Worm (Caenorhabditis elegans) whole organism, L3 larva: ENCODE results near the gene srh-187.
A peak's percentile ranks its signal among the peaks of the same experiment; 100 is the strongest.

Source experiments
- R02D3.7 ChIP-seq: fragments of 150-350 bp; optimal IDR thresholded peaks from 2 replicates; lab custom pipeline; 2014; ENCODE audit warnings: missing biosample characterization, missing genetic modification characterization
- ZK546.5 ChIP-seq: sonication (generic microtip); optimal IDR thresholded peaks from 2 replicates; lab custom pipeline; 2017; ENCODE audit warnings: missing biosample characterization, missing genetic modification characterization
- aly-2 ChIP-seq: fragments of 150-350 bp; optimal IDR thresholded peaks from 2 replicates; lab custom pipeline; 2014; ENCODE audit warnings: missing biosample characterization, missing genetic modification characterization
- ama-1 ChIP-seq: fragments of 150-350 bp; optimal IDR thresholded peaks from 2 replicates; lab custom pipeline; 2018
- ceh-28 ChIP-seq: fragments of 150-350 bp; optimal IDR thresholded peaks from 2 replicates; lab custom pipeline; 2014; ENCODE audit warnings: missing biosample characterization, missing genetic modification reagents, missing genetic modification characterization
- ceh-9 ChIP-seq: sonication (generic microtip); optimal IDR thresholded peaks from 2 replicates; lab custom pipeline; 2018; ENCODE audit warnings: missing biosample characterization, missing genetic modification characterization
- daf-12 ChIP-seq: fragments of 150-350 bp; optimal IDR thresholded peaks from 2 replicates; lab custom pipeline; 2014; ENCODE audit warnings: missing biosample characterization, missing genetic modification reagents, missing genetic modification characterization
- egl-27 ChIP-seq: sonication (generic microtip); optimal IDR thresholded peaks from 4 replicates; lab custom pipeline; 2017; ENCODE audit warnings: missing biosample characterization, missing genetic modification reagents, missing genetic modification characterization
- egl-5 ChIP-seq: fragments of 150-350 bp; optimal IDR thresholded peaks from 2 replicates; lab custom pipeline; 2017; ENCODE audit warnings: missing biosample characterization, missing genetic modification reagents, missing genetic modification characterization, inconsistent platforms
- elt-1 ChIP-seq: fragments of 150-350 bp; optimal IDR thresholded peaks from 2 replicates; lab custom pipeline; 2014; ENCODE audit warnings: missing biosample characterization, missing genetic modification characterization
- elt-2 ChIP-seq: sonication (generic microtip); optimal IDR thresholded peaks from 2 replicates; lab custom pipeline; 2016; ENCODE audit warnings: missing genetic modification reagents, mild to moderate bottlenecking, missing genetic modification characterization, missing compliant biosample characterization
- elt-3 ChIP-seq, 3 experiments: fragments of 150-350 bp in 1 of 3; sonication (generic microtip) in 2 of 3; optimal IDR thresholded peaks; 2 replicates in 2 of 3; 4 replicates in 1 of 3; lab custom pipeline; 2014 to 2017; ENCODE audit warnings: missing biosample characterization in 3 of 3, missing genetic modification characterization in 3 of 3
- eor-1 ChIP-seq, 2 experiments: fragments of 150-350 bp; optimal IDR thresholded peaks; 2 replicates each; lab custom pipeline; 2014 to 2018; ENCODE audit warnings: missing biosample characterization in 2 of 2, missing genetic modification characterization in 2 of 2
- fkh-10 ChIP-seq: sonication (generic microtip); optimal IDR thresholded peaks from 2 replicates; lab custom pipeline; 2017; ENCODE audit warnings: missing biosample characterization, missing genetic modification reagents, missing genetic modification characterization
- fkh-2 ChIP-seq: fragments of 150-350 bp; optimal IDR thresholded peaks from 2 replicates; lab custom pipeline; 2014; ENCODE audit warnings: missing biosample characterization, missing genetic modification reagents, missing genetic modification characterization
- hmg-11 ChIP-seq: sonication (generic microtip); optimal IDR thresholded peaks from 2 replicates; lab custom pipeline; 2016; ENCODE audit warnings: missing genetic modification characterization, missing compliant biosample characterization
- lin-15B ChIP-seq: fragments of 150-350 bp; optimal IDR thresholded peaks from 2 replicates; lab custom pipeline; 2014; ENCODE audit warnings: missing biosample characterization, missing genetic modification characterization
- lin-39 ChIP-seq: fragments of 150-350 bp; optimal IDR thresholded peaks from 2 replicates; lab custom pipeline; 2018; ENCODE audit warnings: missing biosample characterization, missing genetic modification reagents, missing genetic modification characterization
- mdl-1 ChIP-seq: fragments of 150-350 bp; optimal IDR thresholded peaks from 2 replicates; lab custom pipeline; 2014; ENCODE audit warnings: missing biosample characterization, missing genetic modification characterization
- mml-1 ChIP-seq: fragments of 150-350 bp; sonication (generic microtip); optimal IDR thresholded peaks from 3 replicates; lab custom pipeline; 2014; ENCODE audit warnings: missing biosample characterization, missing genetic modification characterization
- nhr-11 ChIP-seq: fragments of 150-350 bp; optimal IDR thresholded peaks from 2 replicates; lab custom pipeline; 2014; ENCODE audit warnings: missing biosample characterization, missing genetic modification characterization
- nhr-12 ChIP-seq: fragments of 150-350 bp; optimal IDR thresholded peaks from 2 replicates; lab custom pipeline; 2014; ENCODE audit warnings: missing biosample characterization, missing genetic modification characterization
- nhr-23 ChIP-seq: fragments of 150-350 bp; optimal IDR thresholded peaks from 2 replicates; lab custom pipeline; 2014; ENCODE audit warnings: missing biosample characterization, missing genetic modification reagents, missing genetic modification characterization
- nhr-25 ChIP-seq: sonication (generic microtip); optimal IDR thresholded peaks from 2 replicates; lab custom pipeline; 2017; ENCODE audit warnings: missing biosample characterization, missing genetic modification characterization
- nhr-28 ChIP-seq: fragments of 150-350 bp; optimal IDR thresholded peaks from 2 replicates; lab custom pipeline; 2014; ENCODE audit warnings: missing biosample characterization, missing genetic modification characterization
- nhr-76 ChIP-seq: fragments of 150-350 bp; sonication (generic microtip); optimal IDR thresholded peaks from 5 replicates; lab custom pipeline; 2014; ENCODE audit warnings: missing biosample characterization, missing genetic modification characterization
- nhr-77 ChIP-seq: fragments of 150-350 bp; optimal IDR thresholded peaks from 2 replicates; lab custom pipeline; 2014; ENCODE audit warnings: missing biosample characterization, missing genetic modification characterization
- pha-4 ChIP-seq: fragments of 150-350 bp; optimal IDR thresholded peaks from 2 replicates; lab custom pipeline; 2014; ENCODE audit warnings: missing biosample characterization, missing genetic modification reagents, missing genetic modification characterization
- pqm-1 ChIP-seq: fragments of 150-350 bp; optimal IDR thresholded peaks from 2 replicates; lab custom pipeline; 2017; ENCODE audit warnings: missing biosample characterization, missing genetic modification characterization, inconsistent platforms
- sea-2 ChIP-seq: fragments of 150-350 bp; sonication (generic microtip); optimal IDR thresholded peaks from 4 replicates; lab custom pipeline; 2014; ENCODE audit warnings: missing biosample characterization, missing genetic modification reagents, missing genetic modification characterization
- skn-1 ChIP-seq: fragments of 150-350 bp; optimal IDR thresholded peaks from 2 replicates; lab custom pipeline; 2014; ENCODE audit warnings: missing biosample characterization, missing genetic modification characterization
- snpc-4 ChIP-seq: fragments of 150-350 bp; optimal IDR thresholded peaks from 2 replicates; lab custom pipeline; 2014; ENCODE audit warnings: missing biosample characterization, missing genetic modification characterization
- unc-39 ChIP-seq: sonication (generic microtip); optimal IDR thresholded peaks from 4 replicates; lab custom pipeline; 2017; ENCODE audit warnings: missing biosample characterization, missing genetic modification characterization
- unc-62 ChIP-seq: fragments of 150-350 bp; sonication (generic microtip); optimal IDR thresholded peaks from 4 replicates; lab custom pipeline; 2014; ENCODE audit warnings: missing biosample characterization, missing genetic modification reagents, missing genetic modification characterization
- ztf-11 ChIP-seq: fragments of 150-350 bp; optimal IDR thresholded peaks from 2 replicates; lab custom pipeline; 2014; ENCODE audit warnings: missing biosample characterization, missing genetic modification characterization
- ztf-4 ChIP-seq: fragments of 150-350 bp; optimal IDR thresholded peaks from 2 replicates; lab custom pipeline; 2014; ENCODE audit warnings: missing biosample characterization, missing genetic modification characterization

srh-187 gene

ce11 chrV:7339831-7340230 lies at the start of gene srh-187:
Gene srh-187 (minus strand): TSS chrV:7339931.
- TF ChIP-seq skn-1 (tag; lab: Kevin White, UChicago) (no peak), nhr-25 (tag; lab: Kevin White, UChicago) (no peak), eor-1 (tag; optimal IDR thresholded peaks at IDR 0.05; lab: Kevin White, UChicago) (no peak), ztf-11 (tag; lab: Kevin White, UChicago) (no peak), nhr-11 (no peak)
- TF ChIP-seq, all 47 proteins: peak for 0

- TF ChIP-seq ceh-28 (tag; lab: Kevin White, UChicago) (no peak), fkh-10 (GFP tag; lab: Kevin White, UChicago) (no peak), elt-2 (tag; lab: Kevin White, UChicago) (no peak), R02D3.7 (tag; lab: Kevin White, UChicago) (no peak), egl-5 (no peak), nhr-76 (tag; lab: Kevin White, UChicago) (no peak), mml-1 (no peak), aly-2 (tag; lab: Kevin White, UChicago) (no peak), ceh-9 (no peak), snpc-4 (tag; lab: Kevin White, UChicago) (no peak), lin-39 (tag; lab: Kevin White, UChicago) (no peak), unc-62 (no peak), elt-3 (tag; optimal IDR thresholded peaks at IDR 0.05; lab: Kevin White, UChicago) (no peak), ZK546.5 (no peak), elt-1 (tag; lab: Kevin White, UChicago) (no peak), nhr-77 (tag; lab: Kevin White, UChicago) (no peak), nhr-12 (tag; lab: Kevin White, UChicago) (no peak), ama-1 (no peak), mdl-1 (tag; lab: Kevin White, UChicago) (no peak)
Measured at ce11 chrV:7387755-7388154, 48.0 kb upstream of the srh-187 start, which contains the start of gene C02H6.3. Gene C02H6.3 (minus strand): TSS chrV:7387855.

ce11 chrV:7386052-7386573 lies 46.4 kb upstream of the srh-187 start, which contains the start of gene srp-6:
Gene srp-6 (minus strand): TSS chrV:7386102.
- TF ChIP-seq skn-1 (tag; lab: Kevin White, UChicago) (no peak), pha-4 (tag; lab: Kevin White, UChicago) (peak; percentile 1)

ce11 chrV:7381008-7381407 lies 41.3 kb upstream of the srh-187 start, which contains the start of gene C03G6.17:
Gene C03G6.17 (minus strand): TSS chrV:7381108.
- TF ChIP-seq sea-2 (GFP tag; lab: Kevin White, UChicago) (no peak), daf-12 (no peak), lin-15B (no peak), fkh-2 (no peak), ztf-4 (no peak), pqm-1 (tag; lab: Kevin White, UChicago) (no peak), elt-2 (tag; lab: Kevin White, UChicago) (no peak)

ce11 chrV:7379384-7379783 lies 39.7 kb upstream of the srh-187 start, which contains the start of gene srsx-24:
Gene srsx-24 (minus strand): TSS chrV:7379484.
- TF ChIP-seq R02D3.7 (tag; lab: Kevin White, UChicago) (no peak), lin-39 (tag; lab: Kevin White, UChicago) (no peak), nhr-23 (no peak), egl-5 (no peak), elt-1 (tag; lab: Kevin White, UChicago) (no peak), unc-39 (tag; lab: Kevin White, UChicago) (no peak), lin-15B (no peak), hmg-11 (tag; lab: Kevin White, UChicago) (no peak), nhr-28 (tag; lab: Kevin White, UChicago) (no peak), nhr-12 (tag; lab: Kevin White, UChicago) (no peak), egl-27 (tag; lab: Kevin White, UChicago) (no peak), ama-1 (no peak), mml-1 (no peak), elt-3 (tag; optimal IDR thresholded peaks at IDR 0.05; lab: Kevin White, UChicago) (no peak)
